Worm (Caenorhabditis elegans): ENCODE results near the gene Y53C12A.7.

Gene Y53C12A.7

ce11 chrII:9700363-9700762 is at the start of gene Y53C12A.7, which contains the start of gene Y53C12A.8:
Gene Y53C12A.7, plus strand, starts transcription at chrII:9700543.
Gene Y53C12A.8, minus strand, starts transcription at chrII:9700463.
- TF ChIP-seq efl-1 (optimal IDR thresholded peaks at IDR 0.05) (no peak), efl-1 (GFP tag; optimal IDR thresholded peaks at IDR 0.05 in 1 of 2) (no peak), C16A3.4 (tag; optimal IDR thresholded peaks at IDR 0.05) (no peak), lin-35 (GFP tag; optimal IDR thresholded peaks at IDR 0.05) (no peak), nhr-11 (tag; optimal IDR thresholded peaks at IDR 0.05) (no peak), mdl-1 (tag; optimal IDR thresholded peaks at IDR 0.05) (no peak), skn-1 (tag; optimal IDR thresholded peaks at IDR 0.05) (no peak), dpl-1 (GFP tag; optimal IDR thresholded peaks at IDR 0.05) (no peak), ceh-90 (tag; optimal IDR thresholded peaks at IDR 0.05) (no peak), efl-3 (GFP tag; optimal IDR thresholded peaks at IDR 0.05) (no peak), mef-2 (tag; optimal IDR thresholded peaks at IDR 0.05) (no peak), sox-4 (tag; optimal IDR thresholded peaks at IDR 0.05) (no peak), lin-15B (tag; optimal IDR thresholded peaks at IDR 0.05) (no peak), jun-1 (tag; optimal IDR thresholded peaks at IDR 0.05) (no peak), lin-39 (tag; optimal IDR thresholded peaks at IDR 0.05) (no peak), fkh-8 (tag; optimal IDR thresholded peaks at IDR 0.05) (no peak), fos-1 (tag; optimal IDR thresholded peaks at IDR 0.05) (no peak), unc-86 (tag; optimal IDR thresholded peaks at IDR 0.05) (no peak)

ce11 chrII:9651700-9652099 is 48.6 kb upstream of the Y53C12A.7 start, which contains the start of gene ZK1307.4:
Gene ZK1307.4, minus strand, starts transcription at chrII:9651800.
- TF ChIP-seq nhr-12 (tag; optimal IDR thresholded peaks at IDR 0.05), result no peak
- TF ChIP-seq tbx-2 (tag; optimal IDR thresholded peaks at IDR 0.05), result no peak
- no peak for TF ChIP-seq nhr-71 (tag; optimal IDR thresholded peaks at IDR 0.05)
- no peak for TF ChIP-seq ceh-90 (tag; optimal IDR thresholded peaks at IDR 0.05)
- TF ChIP-seq lin-14 (GFP tag; optimal IDR thresholded peaks at IDR 0.05), result no peak
- TF ChIP-seq efl-1 (optimal IDR thresholded peaks at IDR 0.05), result no peak
- no peak for TF ChIP-seq efl-1 (GFP tag; optimal IDR thresholded peaks at IDR 0.05 in 1 of 2)
- TF ChIP-seq ztf-4 (tag; optimal IDR thresholded peaks at IDR 0.05), result no peak
- no peak for TF ChIP-seq egl-27 (tag; optimal IDR thresholded peaks at IDR 0.05)
- TF ChIP-seq hlh-4 (tag; optimal IDR thresholded peaks at IDR 0.05), result no peak
- no peak for TF ChIP-seq skn-1 (tag; optimal IDR thresholded peaks at IDR 0.05)
- no peak for TF ChIP-seq hlh-17 (GFP tag; optimal IDR thresholded peaks at IDR 0.05; ENCODE audit: borderline replicate concordance)
- TF ChIP-seq C34B4.2 (tag; optimal IDR thresholded peaks at IDR 0.05), result no peak

- TF ChIP-seq nhr-85 (tag) (no peak), lin-14 (GFP tag; optimal IDR thresholded peaks at IDR 0.05) (no peak), nhr-20 (tag; optimal IDR thresholded peaks at IDR 0.05) (no peak), nhr-84 (tag; optimal IDR thresholded peaks at IDR 0.05) (no peak), ztf-11 (tag; optimal IDR thresholded peaks at IDR 0.05) (no peak)
Measured at ce11 chrII:9652919-9653318, 47.4 kb upstream of the Y53C12A.7 start, which contains the start of gene ZK1307.3. Gene ZK1307.3, minus strand, starts transcription at chrII:9653019.

ce11 chrII:9653679-9654078 is 46.7 kb upstream of the Y53C12A.7 start, which contains the start of gene ZK1307.2:
Gene ZK1307.2, minus strand, starts transcription at chrII:9653952.
- TF ChIP-seq swsn-7 (tag; optimal IDR thresholded peaks at IDR 0.05) (no peak), ztf-4 (tag; optimal IDR thresholded peaks at IDR 0.05) (no peak), egl-27 (tag; optimal IDR thresholded peaks at IDR 0.05) (no peak), nhr-77 (tag; optimal IDR thresholded peaks at IDR 0.05) (no peak), efl-3 (GFP tag; optimal IDR thresholded peaks at IDR 0.05) (no peak), hlh-17 (GFP tag; optimal IDR thresholded peaks at IDR 0.05; ENCODE audit: borderline replicate concordance) (no peak), isw-1 (GFP tag; IDR thresholded peaks at IDR 0.05) (no peak), efl-1 (optimal IDR thresholded peaks at IDR 0.05) (no peak), efl-1 (GFP tag; optimal IDR thresholded peaks at IDR 0.05 in 1 of 2) (no peak), ceh-8 (GFP tag; optimal IDR thresholded peaks at IDR 0.05) (no peak), nhr-11 (tag; optimal IDR thresholded peaks at IDR 0.05) (no peak), egl-13 (tag; optimal IDR thresholded peaks at IDR 0.05) (no peak), elt-2 (tag; optimal IDR thresholded peaks at IDR 0.05) (no peak), elt-3 (tag; optimal IDR thresholded peaks at IDR 0.05) (no peak), jun-1 (tag; optimal IDR thresholded peaks at IDR 0.05) (no peak), hlh-4 (tag; optimal IDR thresholded peaks at IDR 0.05) (no peak), snpc-4 (tag; optimal IDR thresholded peaks at IDR 0.05) (no peak)

Data from whole organism, L1 larva.